Fruit fly (Drosophila melanogaster) whole organism: ENCODE data around the gene TotM.

Experiments used
- EcR ChIP-seq, 2 experiments: fragments of >200 bp; optimal IDR thresholded peaks; 2 replicates each; lab custom pipeline; 2017; ENCODE audit warnings: missing biosample characterization in 2 of 2, missing genetic modification characterization in 2 of 2, missing genetic modification reagents in 2 of 2
- usp ChIP-seq: fragments of >200 bp; optimal IDR thresholded peaks from 2 replicates; lab custom pipeline; 2017; ENCODE audit warnings: missing biosample characterization, missing genetic modification characterization, mixed read lengths

DNA sequence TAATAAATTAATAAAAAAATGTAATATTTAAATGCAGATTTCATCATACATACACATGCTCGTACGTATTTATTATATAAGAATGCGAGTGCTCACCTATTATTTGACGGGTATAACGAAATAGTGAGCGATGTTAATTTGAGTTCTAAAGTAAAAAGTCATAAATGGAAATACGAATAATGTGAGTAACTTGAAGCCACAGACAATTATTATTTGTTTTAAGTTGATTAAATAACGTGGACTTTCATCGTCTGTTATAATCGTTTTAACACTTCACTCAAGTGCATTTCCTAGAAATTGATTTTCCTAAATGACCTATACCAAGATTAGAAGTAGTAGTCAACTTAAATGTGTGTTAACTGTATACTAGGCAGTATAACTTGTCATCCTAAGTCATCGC lies 27.4 kb upstream of the TotM start:
- TF ChIP-seq EcR (GFP tag; optimal IDR thresholded peaks at IDR 0.05; lab: Kevin White, UChicago) (no peak), usp (GFP tag; lab: Kevin White, UChicago) (no peak)
